Fruit fly (Drosophila melanogaster) S2 (cell line): ENCODE results near the gene Sgs5bis.

Source experiments
- CG8478 ChIP-seq: fragments of >200 bp; optimal IDR thresholded peaks from 2 replicates; lab custom pipeline; 2018
- CTCF ChIP-seq, 2 experiments: fragments of >200 bp; optimal IDR thresholded peaks; 2 replicates each; lab custom pipeline; 2018

- TF ChIP-seq CTCF (optimal IDR thresholded peaks at IDR 0.05; lab: Kevin White, UChicago), result no peak
- TF ChIP-seq CG8478 (lab: Kevin White, UChicago), result no peak
These were observed 5.4 kb upstream of the Sgs5bis start for dm6 chr3R:17588805-17589204.
